Worm (Caenorhabditis elegans) whole organism, L1 larva: ENCODE data around the gene F49E11.7.

Experiments used
- alr-1 ChIP-seq: fragments of 200-800 bp; sonication (Bioruptor generic); optimal IDR thresholded peaks from 2 replicates; lab custom pipeline; 2018; ENCODE audit warnings: borderline replicate concordance, mild to moderate bottlenecking, missing genetic modification characterization, missing compliant biosample characterization
- ceh-82 ChIP-seq, 3 experiments: fragments of 150-350 bp in 1 of 3; sonication (generic microtip) in 2 of 3; optimal IDR thresholded peaks; 2 replicates each; lab custom pipeline; 2014 to 2017; ENCODE audit warnings: missing biosample characterization in 3 of 3, missing genetic modification characterization in 3 of 3
- lin-13 ChIP-seq: fragments of 150-350 bp; optimal IDR thresholded peaks from 2 replicates; lab custom pipeline; 2014; ENCODE audit warnings: missing biosample characterization, missing genetic modification reagents, missing genetic modification characterization
- lsy-2 ChIP-seq, 2 experiments: fragments of 150-350 bp; optimal IDR thresholded peaks; 2 replicates each; lab custom pipeline; 2014; ENCODE audit warnings: missing biosample characterization in 2 of 2, missing genetic modification characterization in 2 of 2
- mdl-1 ChIP-seq, 2 experiments: fragments of 150-350 bp; optimal IDR thresholded peaks; 2 replicates each; lab custom pipeline; 2014 to 2017; ENCODE audit warnings: missing biosample characterization in 2 of 2, missing genetic modification characterization in 2 of 2, inconsistent platforms in 1 of 2
- nhr-237 ChIP-seq: fragments of 150-350 bp; optimal IDR thresholded peaks from 2 replicates; lab custom pipeline; 2014; ENCODE audit warnings: missing biosample characterization, missing genetic modification characterization
- nhr-28 ChIP-seq: fragments of 150-350 bp; optimal IDR thresholded peaks from 2 replicates; lab custom pipeline; 2014; ENCODE audit warnings: missing biosample characterization, missing genetic modification characterization
- nhr-76 ChIP-seq: sonication (generic microtip); optimal IDR thresholded peaks from 2 replicates; lab custom pipeline; 2017; ENCODE audit warnings: missing biosample characterization, missing genetic modification characterization
- nhr-90 ChIP-seq: sonication (generic microtip); optimal IDR thresholded peaks from 2 replicates; lab custom pipeline; 2016; ENCODE audit warnings: mild to moderate bottlenecking, missing genetic modification characterization, missing compliant biosample characterization; ENCODE audit not compliant: poor library complexity
- pag-3 ChIP-seq: sonication (generic microtip); optimal IDR thresholded peaks from 2 replicates; lab custom pipeline; 2017; ENCODE audit warnings: missing genetic modification characterization, mild to moderate bottlenecking, missing compliant biosample characterization, antibody characterized with exemption, borderline replicate concordance; ENCODE audit not compliant: insufficient read depth
- skn-1 ChIP-seq: fragments of 150-350 bp; optimal IDR thresholded peaks from 2 replicates; lab custom pipeline; 2014; ENCODE audit warnings: missing biosample characterization, missing genetic modification characterization

DNA sequence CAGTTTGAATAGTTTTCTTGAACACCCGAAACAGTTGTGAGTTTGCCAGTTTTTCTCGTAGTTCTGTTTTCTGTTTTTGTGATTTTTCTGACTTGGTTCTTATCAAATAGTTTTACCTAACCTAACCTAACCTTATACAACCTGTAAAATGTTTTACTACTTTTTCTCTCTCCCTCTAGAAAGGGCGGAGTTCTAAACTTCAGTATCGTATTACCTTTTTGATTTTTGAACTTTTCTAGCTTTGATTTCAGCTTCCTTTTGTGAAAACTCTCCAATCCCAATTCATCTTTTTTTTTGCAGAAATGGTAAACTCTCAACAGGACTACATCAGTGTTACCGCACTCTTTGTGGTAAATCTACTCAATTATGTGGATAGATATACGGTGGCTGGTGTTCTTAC is 34.0 kb downstream of the F49E11.7 start, which contains the start of gene spin-2:
- TF ChIP-seq lsy-2 (tag; optimal IDR thresholded peaks at IDR 0.05; lab: Kevin White, UChicago): no peak
- TF ChIP-seq skn-1: no peak
- TF ChIP-seq nhr-76 (tag; lab: Kevin White, UChicago): no peak
- TF ChIP-seq alr-1 (tag; lab: Kevin White, UChicago): no peak
- no peak for TF ChIP-seq nhr-28 (tag; lab: Kevin White, UChicago)
- no peak for TF ChIP-seq nhr-237 (tag; lab: Kevin White, UChicago)
- no peak for TF ChIP-seq pag-3 (tag; lab: Kevin White, UChicago)
- TF ChIP-seq ceh-82 (tag; optimal IDR thresholded peaks at IDR 0.05; lab: Kevin White, UChicago): no peak
- TF ChIP-seq mdl-1 (tag; optimal IDR thresholded peaks at IDR 0.05; lab: Kevin White, UChicago): no peak
- no peak for TF ChIP-seq lin-13
- TF ChIP-seq nhr-90 (tag; lab: Kevin White, UChicago): no peak
